Worm (Caenorhabditis elegans): ENCODE results near the gene praf-3.

The praf-3 gene

DNA sequence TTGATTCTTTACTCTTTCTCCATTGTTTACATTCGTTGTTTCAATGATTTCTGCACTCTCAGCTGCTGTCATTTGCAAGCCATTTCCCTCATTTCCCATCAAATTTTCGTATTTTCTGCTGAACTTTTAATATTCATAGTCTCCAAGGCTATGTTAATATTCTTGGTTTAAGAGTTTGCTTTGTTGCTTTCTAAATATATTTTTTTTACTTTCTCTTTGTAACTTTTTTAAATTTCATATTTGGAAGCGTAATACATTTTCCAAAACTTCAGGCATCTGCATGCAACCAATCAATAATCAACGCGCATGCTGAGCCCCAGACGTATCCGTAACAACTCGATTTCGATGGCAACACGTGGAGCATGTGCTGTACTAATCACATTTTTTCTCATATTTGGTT, 19.0 kb upstream of the praf-3 start, which contains the start of gene sqv-1:
sqv-1 (plus strand) TSS at position 301 of the 400 bp plus-strand sequence.
- no peak for TF ChIP-seq mls-2 (tag; optimal IDR thresholded peaks at IDR 0.05)
- TF ChIP-seq blmp-1 (tag; optimal IDR thresholded peaks at IDR 0.05), result no peak
- no peak for TF ChIP-seq sem-2 (GFP tag; optimal IDR thresholded peaks at IDR 0.05)
- no peak for TF ChIP-seq lin-13 (tag; optimal IDR thresholded peaks at IDR 0.05)
- TF ChIP-seq mep-1 (tag; optimal IDR thresholded peaks at IDR 0.05), result no peak
- TF ChIP-seq nhr-76 (tag; optimal IDR thresholded peaks at IDR 0.05), result no peak

DNA sequence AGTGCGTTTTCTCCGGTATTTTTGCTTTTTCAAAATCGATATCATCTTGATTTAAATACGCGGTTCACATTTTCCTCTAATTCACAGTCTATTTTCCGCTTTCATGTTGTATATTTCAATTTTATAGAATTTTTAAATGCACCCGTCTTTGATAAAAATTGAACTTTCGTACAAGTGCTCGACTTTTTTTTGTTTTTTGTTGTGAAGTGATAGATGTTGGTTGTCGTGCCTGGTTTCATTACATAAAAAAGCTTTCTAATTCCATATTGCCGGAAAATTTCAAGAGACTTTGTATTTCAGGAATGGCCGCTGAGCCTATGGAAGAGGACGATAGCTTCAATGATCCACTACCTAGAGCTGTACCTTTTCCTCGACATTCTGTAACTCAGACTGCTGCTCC, 16.6 kb upstream of the praf-3 start, which contains the start of gene D2096.12:
D2096.12 (plus strand) TSS at position 301 of the 400 bp plus-strand sequence.
- TF ChIP-seq ceh-83 (GFP tag; optimal IDR thresholded peaks at IDR 0.05), result no peak
- no peak for TF ChIP-seq unc-62 (GFP tag; optimal IDR thresholded peaks at IDR 0.05)
- TF ChIP-seq ztf-11 (tag; optimal IDR thresholded peaks at IDR 0.05), result no peak
- no peak for TF ChIP-seq M03D4.4 (tag; optimal IDR thresholded peaks at IDR 0.05)
- TF ChIP-seq elt-1 (tag; optimal IDR thresholded peaks at IDR 0.05; ENCODE audit: borderline replicate concordance, insufficient read depth), result no peak
- no peak for TF ChIP-seq sptf-1 (tag; optimal IDR thresholded peaks at IDR 0.05)
- TF ChIP-seq unc-120 (tag; optimal IDR thresholded peaks at IDR 0.05; ENCODE audit: poor library complexity, severe bottlenecking), result no peak
- no peak for TF ChIP-seq snpc-4 (tag; optimal IDR thresholded peaks at IDR 0.05)
- TF ChIP-seq ham-2 (GFP tag; optimal IDR thresholded peaks at IDR 0.05), result no peak
- TF ChIP-seq lsy-2 (tag; optimal IDR thresholded peaks at IDR 0.05), result no peak
- no peak for TF ChIP-seq sem-2 (GFP tag; optimal IDR thresholded peaks at IDR 0.05)
- no peak for TF ChIP-seq tbx-8 (GFP tag; optimal IDR thresholded peaks at IDR 0.05)
- TF ChIP-seq drap-1 (GFP tag; optimal IDR thresholded peaks at IDR 0.05), result no peak

DNA sequence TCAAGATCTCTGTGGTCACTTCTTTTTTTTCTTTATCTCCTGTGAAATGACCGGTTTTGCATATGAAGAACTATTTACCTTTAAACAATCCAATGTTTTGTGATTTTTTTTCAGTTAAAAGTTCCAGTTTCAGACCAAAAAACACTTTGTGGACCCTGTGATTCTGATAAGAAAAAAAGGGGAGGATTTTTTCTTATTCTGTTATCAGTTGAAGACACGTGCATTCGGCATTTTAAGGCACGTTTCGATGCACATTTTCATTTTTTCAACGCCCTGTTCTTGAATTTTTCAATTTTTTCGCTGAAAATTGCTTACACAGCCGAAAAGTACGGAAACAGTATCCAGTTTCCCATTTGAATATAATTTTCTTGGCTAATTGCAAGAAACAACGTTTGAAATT, 13.5 kb upstream of the praf-3 start, which contains the start of gene aagr-1:
aagr-1 (plus strand) TSS at position 227 of the 400 bp plus-strand sequence.
- TF ChIP-seq mls-2 (tag; optimal IDR thresholded peaks at IDR 0.05) (no peak), ceh-83 (GFP tag; optimal IDR thresholded peaks at IDR 0.05) (no peak), bed-3 (GFP tag; optimal IDR thresholded peaks at IDR 0.05) (no peak), mep-1 (tag; optimal IDR thresholded peaks at IDR 0.05) (no peak), pha-4 (tag; optimal IDR thresholded peaks at IDR 0.05) (no peak), ceh-43 (GFP tag; optimal IDR thresholded peaks at IDR 0.05) (no peak), nhr-12 (tag; optimal IDR thresholded peaks at IDR 0.05) (no peak), ceh-39 (tag; optimal IDR thresholded peaks at IDR 0.05) (no peak), ham-2 (GFP tag; optimal IDR thresholded peaks at IDR 0.05) (no peak), elt-3 (tag; optimal IDR thresholded peaks at IDR 0.05) (no peak), zip-8 (tag; optimal IDR thresholded peaks at IDR 0.05) (no peak), drap-1 (GFP tag; optimal IDR thresholded peaks at IDR 0.05) (no peak)

DNA sequence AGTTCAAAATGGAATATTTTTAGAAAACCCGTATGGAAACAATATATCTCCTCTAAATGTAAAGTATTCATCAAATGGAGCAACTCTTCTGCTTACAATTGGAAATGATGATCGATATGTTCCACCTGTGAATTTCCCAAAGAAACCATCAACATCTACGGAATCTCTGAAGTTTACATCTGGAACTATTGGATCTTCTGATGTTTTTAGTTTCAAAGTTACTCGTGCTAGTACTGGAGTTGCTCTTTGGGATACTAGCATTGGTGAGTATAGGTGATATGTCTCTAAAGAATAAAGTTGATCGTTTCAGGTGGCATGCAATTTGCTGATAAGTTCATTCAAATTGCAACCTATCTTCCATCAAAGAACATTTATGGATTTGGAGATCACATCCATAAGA, 11.9 kb upstream of the praf-3 start:
- no peak for TF ChIP-seq lsy-2 (tag; optimal IDR thresholded peaks at IDR 0.05)
- no peak for TF ChIP-seq snpc-4 (tag; optimal IDR thresholded peaks at IDR 0.05)
- TF ChIP-seq ham-2 (GFP tag; optimal IDR thresholded peaks at IDR 0.05), result no peak
- TF ChIP-seq flh-1 (GFP tag; optimal IDR thresholded peaks at IDR 0.05), result no peak
- TF ChIP-seq blmp-1 (tag; optimal IDR thresholded peaks at IDR 0.05), result no peak
- no peak for TF ChIP-seq sptf-1 (tag; optimal IDR thresholded peaks at IDR 0.05)
- no peak for TF ChIP-seq elt-3 (tag; optimal IDR thresholded peaks at IDR 0.05)

DNA sequence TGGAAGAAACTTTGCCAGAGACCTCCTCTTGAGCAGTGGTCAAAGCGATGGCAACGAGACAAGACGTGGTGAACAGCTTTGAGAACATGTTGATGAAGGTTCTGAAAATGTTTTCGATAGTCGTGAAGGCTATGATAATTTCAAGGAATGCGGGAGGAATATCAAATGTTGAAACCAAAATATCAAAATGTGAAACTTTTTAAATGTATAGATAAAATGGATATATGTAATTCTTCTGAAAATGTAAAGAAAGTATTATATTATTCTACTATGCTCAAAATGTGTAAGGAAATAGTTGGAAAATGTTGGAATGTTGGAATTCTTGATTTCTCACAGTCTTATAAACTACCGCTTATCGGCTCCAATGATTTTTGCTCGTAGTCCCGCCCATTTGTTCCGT, 10.6 kb upstream of the praf-3 start, which contains the start of gene D2096.6:
D2096.6 (minus strand) TSS at position 101 of the 400 bp plus-strand sequence.
- TF ChIP-seq unc-39 (tag; optimal IDR thresholded peaks at IDR 0.05) (no peak), blmp-1 (tag; optimal IDR thresholded peaks at IDR 0.05) (no peak), hlh-1 (tag; optimal IDR thresholded peaks at IDR 0.05) (no peak), sem-2 (GFP tag; optimal IDR thresholded peaks at IDR 0.05) (no peak), flh-1 (GFP tag; optimal IDR thresholded peaks at IDR 0.05) (no peak), nhr-28 (tag; optimal IDR thresholded peaks at IDR 0.05) (no peak), snpc-4 (tag; optimal IDR thresholded peaks at IDR 0.05) (no peak), lin-32 (GFP tag; optimal IDR thresholded peaks at IDR 0.05) (no peak), ceh-83 (GFP tag; optimal IDR thresholded peaks at IDR 0.05) (no peak), lsy-2 (tag; optimal IDR thresholded peaks at IDR 0.05) (no peak), mep-1 (tag; optimal IDR thresholded peaks at IDR 0.05) (no peak), nhr-2 (tag; optimal IDR thresholded peaks at IDR 0.05) (no peak), unc-62 (GFP tag; optimal IDR thresholded peaks at IDR 0.05) (no peak)
